Fruit fly (Drosophila melanogaster) whole organism, embryonic: ENCODE data around the gene CG31680.

Experiments
- BtbVII ChIP-seq: fragments of 200-800 bp; sonication (Bioruptor generic); optimal IDR thresholded peaks from 3 replicates; lab custom pipeline; 2017; ENCODE audit warnings: missing biosample characterization, mild to moderate bottlenecking, missing genetic modification characterization
- CG1024 ChIP-seq: fragments of 200-800 bp; sonication (Bioruptor generic); IDR thresholded peaks from 2 replicates; pipeline ENCODE4 v1.3.6; 2022; ENCODE audit warnings: missing biosample characterization, missing genetic modification characterization
- CG10267 ChIP-seq: fragments of 200-800 bp; sonication (Bioruptor generic); optimal IDR thresholded peaks from 2 replicates; lab custom pipeline; 2018; ENCODE audit warnings: missing biosample characterization, mild to moderate bottlenecking, missing genetic modification characterization, moderate library complexity
- CG10321 ChIP-seq: fragments of 200-800 bp; sonication (Bioruptor generic); IDR thresholded peaks from 2 replicates; pipeline ENCODE4 v1.3.6; 2022; ENCODE audit warnings: missing biosample characterization, missing genetic modification characterization
- CG11093 ChIP-seq: fragments of 200-800 bp; sonication (Bioruptor generic); IDR thresholded peaks from 3 replicates; pipeline ENCODE4 v1.3.6; 2022; ENCODE audit warnings: missing biosample characterization, missing genetic modification characterization
- CG13287 ChIP-seq: fragments of 200-800 bp; sonication (Bioruptor generic); IDR thresholded peaks from 2 replicates; pipeline ENCODE4 v1.3.6; 2022; ENCODE audit warnings: missing biosample characterization, missing genetic modification characterization; ENCODE audit not compliant: partially characterized antibody
- CG14710 ChIP-seq: fragments of 200-800 bp; sonication (Bioruptor generic); optimal IDR thresholded peaks from 3 replicates; lab custom pipeline; 2019; ENCODE audit warnings: missing biosample characterization, mild to moderate bottlenecking, missing genetic modification characterization, moderate library complexity
- CG1603 ChIP-seq: fragments of 200-800 bp; sonication (Bioruptor generic); optimal IDR thresholded peaks from 2 replicates; lab custom pipeline; 2019; ENCODE audit warnings: missing biosample characterization, mild to moderate bottlenecking, missing genetic modification characterization, moderate library complexity
- CG16779 ChIP-seq: fragments of 200-800 bp; sonication (Bioruptor generic); IDR thresholded peaks from 2 replicates; pipeline ENCODE4 v1.3.6; 2022; ENCODE audit warnings: missing biosample characterization, missing genetic modification characterization
- CG17328 ChIP-seq: fragments of 200-800 bp; sonication (Bioruptor generic); IDR thresholded peaks from 2 replicates; pipeline ENCODE4 v1.3.6; 2022; ENCODE audit warnings: missing biosample characterization, missing genetic modification characterization
- CG1792 ChIP-seq: fragments of 200-800 bp; sonication (Bioruptor generic); optimal IDR thresholded peaks from 2 replicates; lab custom pipeline; 2016; ENCODE audit warnings: missing biosample characterization, missing genetic modification characterization
- CG31441 ChIP-seq: fragments of 200-800 bp; sonication (Bioruptor generic); IDR thresholded peaks from 2 replicates; pipeline ENCODE4 v1.3.6; 2022; ENCODE audit warnings: missing biosample characterization, missing genetic modification characterization
- CG32767 ChIP-seq: fragments of 200-800 bp; sonication (Bioruptor generic); IDR thresholded peaks from 2 replicates; pipeline ENCODE4 v1.3.6; 2022; ENCODE audit warnings: missing biosample characterization, missing genetic modification characterization
- CG3838 ChIP-seq: fragments of 200-800 bp; sonication (Bioruptor generic); optimal IDR thresholded peaks from 3 replicates; lab custom pipeline; 2016; ENCODE audit warnings: missing biosample characterization, missing genetic modification characterization
- CG4820 ChIP-seq: fragments of 200-800 bp; sonication (Bioruptor generic); optimal IDR thresholded peaks from 3 replicates; lab custom pipeline; 2016; ENCODE audit warnings: missing biosample characterization, missing genetic modification characterization
- CG6175 ChIP-seq: fragments of 200-800 bp; sonication (Bioruptor generic); IDR thresholded peaks from 3 replicates; pipeline ENCODE4 v1.3.6; 2022; ENCODE audit warnings: missing biosample characterization, missing genetic modification characterization
- CG7357 ChIP-seq: fragments of 200-800 bp; sonication (Bioruptor generic); IDR thresholded peaks from 3 replicates; pipeline ENCODE4 v1.3.6; 2022; ENCODE audit warnings: missing biosample characterization, missing genetic modification characterization
- CG7928 ChIP-seq: fragments of 200-800 bp; sonication (Bioruptor generic); optimal IDR thresholded peaks from 2 replicates; lab custom pipeline; 2017; ENCODE audit warnings: missing biosample characterization, mild to moderate bottlenecking, missing genetic modification characterization
- CG8290 ChIP-seq, 3 experiments: fragments of 200-800 bp; sonication (Bioruptor generic); optimal IDR thresholded peaks; 2 replicates each; lab custom pipeline; 2016 to 2019; ENCODE audit warnings: missing biosample characterization in 3 of 3, missing genetic modification characterization in 3 of 3, mild to moderate bottlenecking in 2 of 3, moderate library complexity in 1 of 3
- CG8359 ChIP-seq: fragments of 200-800 bp; sonication (Bioruptor generic); optimal IDR thresholded peaks from 2 replicates; lab custom pipeline; 2017; ENCODE audit warnings: missing biosample characterization, mild to moderate bottlenecking, missing genetic modification characterization, borderline replicate concordance
- CoRest ChIP-seq: fragments of 200-800 bp; sonication (Bioruptor generic); optimal IDR thresholded peaks from 3 replicates; lab custom pipeline; 2018; ENCODE audit warnings: missing biosample characterization, mild to moderate bottlenecking, missing genetic modification characterization, moderate library complexity
- D19B ChIP-seq: fragments of 200-800 bp; sonication (Bioruptor generic); optimal IDR thresholded peaks from 2 replicates; lab custom pipeline; 2017; ENCODE audit warnings: missing biosample characterization, mild to moderate bottlenecking, missing genetic modification characterization
- Ets97D ChIP-seq: fragments of 200-800 bp; sonication (Bioruptor generic); optimal IDR thresholded peaks from 3 replicates; lab custom pipeline; 2016; ENCODE audit warnings: missing biosample characterization, missing genetic modification characterization
- Fer1 ChIP-seq: fragments of 200-800 bp; sonication (Bioruptor generic); optimal IDR thresholded peaks from 2 replicates; lab custom pipeline; 2017; ENCODE audit warnings: missing biosample characterization, mild to moderate bottlenecking, missing genetic modification characterization
- Hsf ChIP-seq: fragments of 200-800 bp; sonication (Bioruptor generic); optimal IDR thresholded peaks from 3 replicates; lab custom pipeline; 2016; ENCODE audit warnings: missing biosample characterization, missing genetic modification characterization
- Med ChIP-seq: fragments of 200-800 bp; sonication (Bioruptor generic); peaks from one replicate; lab custom pipeline; 2016; ENCODE audit warnings: missing biosample characterization, missing genetic modification characterization, mild to moderate bottlenecking, inconsistent platforms, moderate library complexity
- Myb ChIP-seq: fragments of 200-800 bp; sonication (Bioruptor generic); optimal IDR thresholded peaks from 2 replicates; lab custom pipeline; 2016; ENCODE audit warnings: missing biosample characterization, missing genetic modification characterization
- Pdp1 ChIP-seq, 2 experiments: fragments of 200-800 bp; sonication (Bioruptor generic); optimal IDR thresholded peaks; 3 replicates each; lab custom pipeline; 2016; ENCODE audit warnings: missing biosample characterization in 2 of 2, missing genetic modification characterization in 2 of 2, mild to moderate bottlenecking in 1 of 2, moderate library complexity in 1 of 2
- Six4 ChIP-seq: fragments of 200-800 bp; sonication (Bioruptor generic); optimal IDR thresholded peaks from 2 replicates; lab custom pipeline; 2016; ENCODE audit warnings: missing biosample characterization, missing genetic modification characterization
- Sry-δ ChIP-seq: fragments of 200-800 bp; sonication (Bioruptor generic); optimal IDR thresholded peaks from 2 replicates; lab custom pipeline; 2016; ENCODE audit warnings: missing biosample characterization, missing genetic modification characterization
- Taf1 ChIP-seq: fragments of 200-800 bp; sonication (Bioruptor generic); IDR thresholded peaks from 2 replicates; pipeline ENCODE4 v1.3.6; 2022; ENCODE audit warnings: missing biosample characterization, missing genetic modification characterization
- aop ChIP-seq: fragments of 200-800 bp; sonication (Bioruptor generic); IDR thresholded peaks from 2 replicates; pipeline ENCODE4 v1.3.6; 2022; ENCODE audit warnings: missing biosample characterization, missing genetic modification characterization
- chm ChIP-seq: fragments of 200-800 bp; sonication (Bioruptor generic); IDR thresholded peaks from 2 replicates; pipeline ENCODE4 v1.3.6; 2022; ENCODE audit warnings: missing biosample characterization, missing genetic modification characterization
- dmrt99B ChIP-seq: fragments of 200-800 bp; sonication (Bioruptor generic); optimal IDR thresholded peaks from 2 replicates; lab custom pipeline; 2018; ENCODE audit warnings: missing biosample characterization, mild to moderate bottlenecking, missing genetic modification characterization, moderate library complexity
- en ChIP-seq: fragments of 200-800 bp; sonication (Bioruptor generic); optimal IDR thresholded peaks from 2 replicates; lab custom pipeline; 2016; ENCODE audit warnings: missing biosample characterization, missing genetic modification characterization
- fd96Cb ChIP-seq: fragments of 200-800 bp; sonication (Bioruptor generic); optimal IDR thresholded peaks from 2 replicates; lab custom pipeline; 2018; ENCODE audit warnings: missing biosample characterization, mild to moderate bottlenecking, missing genetic modification characterization, moderate library complexity
- hkb ChIP-seq, 2 experiments: fragments of 200-800 bp in 1 of 2; fragments of >200 bp in 1 of 2; sonication (Bioruptor generic) in 1 of 2; IDR thresholded peaks in 1 of 2; optimal IDR thresholded peaks in 1 of 2; 2 replicates each; pipeline versions ENCODE4 v1.3.6 to Lab custom; 2017 to 2022; ENCODE audit warnings: missing biosample characterization in 1 of 2, missing genetic modification characterization in 1 of 2
- ken ChIP-seq: fragments of 200-800 bp; sonication (Bioruptor generic); IDR thresholded peaks from 3 replicates; pipeline ENCODE4 v1.3.6; 2022; ENCODE audit warnings: missing biosample characterization, missing genetic modification characterization
- knrl ChIP-seq: fragments of 200-800 bp; sonication (Bioruptor generic); IDR thresholded peaks from 3 replicates; pipeline ENCODE4 v1.3.6; 2022; ENCODE audit warnings: missing biosample characterization, missing genetic modification characterization; ENCODE audit not compliant: partially characterized antibody
- lola ChIP-seq, 3 experiments: fragments of >200 bp in 2 of 3; fragments of 200-800 bp in 1 of 3; sonication (Bioruptor generic) in 1 of 3; optimal IDR thresholded peaks; 2 replicates each; lab custom pipeline; 2017 to 2019; ENCODE audit warnings: missing biosample characterization in 3 of 3, missing genetic modification characterization in 3 of 3, mild to moderate bottlenecking in 1 of 3, moderate library complexity in 1 of 3
- nau ChIP-seq: fragments of 200-800 bp; sonication (Bioruptor generic); optimal IDR thresholded peaks from 3 replicates; lab custom pipeline; 2017; ENCODE audit warnings: missing biosample characterization, mild to moderate bottlenecking, missing genetic modification characterization, missing genetic modification reagents
- pita ChIP-seq: fragments of 200-800 bp; sonication (Bioruptor generic); optimal IDR thresholded peaks from 2 replicates; lab custom pipeline; 2017; ENCODE audit warnings: missing biosample characterization, mild to moderate bottlenecking, missing genetic modification characterization
- schlank ChIP-seq: fragments of 200-800 bp; sonication (Bioruptor generic); optimal IDR thresholded peaks from 2 replicates; lab custom pipeline; 2018; ENCODE audit warnings: missing biosample characterization, mild to moderate bottlenecking, missing genetic modification characterization
- sima ChIP-seq: fragments of 200-800 bp; sonication (Bioruptor generic); optimal IDR thresholded peaks from 2 replicates; lab custom pipeline; 2016; ENCODE audit warnings: missing biosample characterization, missing genetic modification characterization
- sob ChIP-seq: fragments of 200-800 bp; sonication (Bioruptor generic); IDR thresholded peaks from 2 replicates; pipeline ENCODE4 v1.3.6; 2022; ENCODE audit warnings: missing biosample characterization, missing genetic modification characterization
- twi ChIP-seq: fragments of 200-800 bp; optimal IDR thresholded peaks from 2 replicates; lab custom pipeline; 2019; ENCODE audit warnings: missing biosample characterization, mild to moderate bottlenecking, missing genetic modification characterization, moderate library complexity
- unpg ChIP-seq: fragments of 200-800 bp; sonication (Bioruptor generic); optimal IDR thresholded peaks from 3 replicates; lab custom pipeline; 2018; ENCODE audit warnings: missing biosample characterization, mild to moderate bottlenecking, missing genetic modification characterization, moderate library complexity
- vfl ChIP-seq: fragments of 200-800 bp; sonication (Bioruptor generic); optimal IDR thresholded peaks from 2 replicates; lab custom pipeline; 2016; ENCODE audit warnings: missing biosample characterization, missing genetic modification characterization
- zen ChIP-seq: fragments of 200-800 bp; sonication (Bioruptor generic); optimal IDR thresholded peaks from 3 replicates; lab custom pipeline; 2018; ENCODE audit warnings: missing biosample characterization, mild to moderate bottlenecking, missing genetic modification characterization, moderate library complexity

Gene CG31680

dm6 chr2L:20645394-20645869 is 5.5 kb downstream of the CG31680 start, which contains the start of the genes phr6-4 and CG2608 (continued):
- TF ChIP-seq CG8290 (GFP tag; optimal IDR thresholded peaks at IDR 0.05; lab: Kevin White, UChicago) = peak; percentile 73
- TF ChIP-seq CG8290 (tag; optimal IDR thresholded peaks at IDR 0.05; lab: Kevin White, UChicago) = peak; percentile 60 to 86
- TF ChIP-seq twi (tag; lab: Kevin White, UChicago) = peak; percentile 91
- TF ChIP-seq CG6175 (GFP tag; lab: Robert Waterston, UW) = peak; percentile 68
- peak; percentile 56; the same call in 1 of the 2 replicates for TF ChIP-seq CG10321 (GFP tag; lab: Robert Waterston, UW)
- TF ChIP-seq lola (GFP tag; optimal IDR thresholded peaks at IDR 0.05; lab: Kevin White, UChicago) = peak in 1 of 3 experiments; percentile 94
- TF ChIP-seq CG1024 (GFP tag; lab: Robert Waterston, UW) = no peak; the same call in 1 of the 2 replicates
- TF ChIP-seq CG32767 (GFP tag; lab: Robert Waterston, UW) = peak; percentile 87
- TF ChIP-seq Ets97D (GFP tag; lab: Kevin White, UChicago) = peak; percentile 76
- TF ChIP-seq ken = peak; percentile 80
- TF ChIP-seq Hsf (GFP tag; lab: Kevin White, UChicago) = peak; percentile 94
- TF ChIP-seq vfl = peak; percentile 88
- TF ChIP-seq Sry-δ (GFP tag; lab: Kevin White, UChicago) = peak; percentile 36
- TF ChIP-seq CG7357 (GFP tag; lab: Robert Waterston, UW) = peak; percentile 82
- peak; percentile 82 for TF ChIP-seq chm (GFP tag; lab: Robert Waterston, UW)
- TF ChIP-seq CG1603 (tag; lab: Kevin White, UChicago) = peak; percentile 77
- peak; percentile 76 for TF ChIP-seq CG17328
- TF ChIP-seq aop (GFP tag; lab: Robert Waterston, UW) = no peak
- TF ChIP-seq Myb (GFP tag; lab: Kevin White, UChicago) = peak; percentile 72
- peak; percentile 89 for TF ChIP-seq CG10267 (tag; lab: Kevin White, UChicago)
- TF ChIP-seq dmrt99B (tag; lab: Kevin White, UChicago) = peak; percentile 93
- TF ChIP-seq en (GFP tag; lab: Kevin White, UChicago) = peak; percentile 63
- peak; percentile 87 for TF ChIP-seq nau (GFP tag; lab: Kevin White, UChicago)
- peak; percentile 94 for TF ChIP-seq CG31441 (GFP tag; lab: Robert Waterston, UW)
- TF ChIP-seq knrl (GFP tag; lab: Robert Waterston, UW) = no peak
- TF ChIP-seq pita (GFP tag; lab: Kevin White, UChicago) = no peak
- TF ChIP-seq CG8359 (GFP tag; lab: Kevin White, UChicago) = peak; percentile 66
- TF ChIP-seq Pdp1 (GFP tag; optimal IDR thresholded peaks at IDR 0.05; lab: Kevin White, UChicago) = peak; percentile 91 to 93
- peak; percentile 85 for TF ChIP-seq CG11093 (GFP tag; lab: Robert Waterston, UW)
- TF ChIP-seq hkb (optimal IDR thresholded peaks at IDR 0.05; lab: Kevin White, UChicago) = no peak
- peak; percentile 91 for TF ChIP-seq hkb (GFP tag; IDR thresholded peaks at IDR 0.05; lab: Robert Waterston, UW)
- TF ChIP-seq CoRest (tag; lab: Kevin White, UChicago) = peak; percentile 97
- peak; percentile 89 for TF ChIP-seq BtbVII (GFP tag; lab: Kevin White, UChicago)
- TF ChIP-seq Six4 (GFP tag; lab: Kevin White, UChicago) = peak; percentile 89
- no peak for TF ChIP-seq CG16779 (GFP tag; lab: Robert Waterston, UW)
- peak; percentile 85 for TF ChIP-seq CG4820 (GFP tag; lab: Kevin White, UChicago)
- TF ChIP-seq CG7928 = peak; percentile 71
- TF ChIP-seq CG3838 (GFP tag; lab: Kevin White, UChicago) = peak; percentile 76
- peak; percentile 89 for TF ChIP-seq fd96Cb (tag; lab: Kevin White, UChicago)
- peak; percentile 80 for TF ChIP-seq zen (tag; lab: Kevin White, UChicago)
- TF ChIP-seq Fer1 (GFP tag; lab: Kevin White, UChicago) = peak; percentile 93
- peak; percentile 97 for TF ChIP-seq Med
- TF ChIP-seq Taf1 (GFP tag; lab: Robert Waterston, UW) = peak; percentile 65; the same call in 1 of the 2 replicates
- TF ChIP-seq D19B (GFP tag; lab: Kevin White, UChicago) = peak; percentile 84
- TF ChIP-seq unpg = peak; percentile 94
- peak; percentile 78 for TF ChIP-seq CG1792 (GFP tag; lab: Kevin White, UChicago)
- TF ChIP-seq sob (GFP tag; lab: Robert Waterston, UW) = peak; percentile 70
- TF ChIP-seq CG13287 (GFP tag; lab: Robert Waterston, UW) = no peak
- TF ChIP-seq schlank (tag; lab: Kevin White, UChicago) = peak; percentile 71
- peak; percentile 94 for TF ChIP-seq CG14710 (tag; lab: Kevin White, UChicago)
- peak; percentile 24 for TF ChIP-seq sima (GFP tag; lab: Kevin White, UChicago)
